Worm (Caenorhabditis elegans): ENCODE results near the gene C28D4.8.
"Not testable (repeated sequence)": the region's sequence is repeated elsewhere in the genome, so short reads cannot be mapped to it uniquely, and the experiment has no call there.

C28D4.8 gene

ce11 chrIV:9767054-9767453, 18.8 kb upstream of the C28D4.8 start, which contains the start of gene msp-79:
msp-79 (minus strand) TSS chrIV:9767154.
- not testable (repeated sequence) for TF ChIP-seq ceh-19 (GFP tag; optimal IDR thresholded peaks at IDR 0.05); elt-2 (tag; optimal IDR thresholded peaks at IDR 0.05); ttx-3 (tag; optimal IDR thresholded peaks at IDR 0.05)

- TF ChIP-seq K02D7.2 (tag; optimal IDR thresholded peaks at IDR 0.05) (no peak), nhr-11 (tag; optimal IDR thresholded peaks at IDR 0.05) (no peak), hlh-30 (tag; optimal IDR thresholded peaks at IDR 0.05; ENCODE audit: insufficient read depth) (no peak), ceh-2 (tag; optimal IDR thresholded peaks at IDR 0.05) (no peak), pat-9 (tag; optimal IDR thresholded peaks at IDR 0.05) (no peak), pha-4 (tag; optimal IDR thresholded peaks at IDR 0.05) (no peak), hlh-6 (tag; optimal IDR thresholded peaks at IDR 0.05) (no peak), hlh-13 (GFP tag; optimal IDR thresholded peaks at IDR 0.05) (no peak), ztf-16 (tag; optimal IDR thresholded peaks at IDR 0.05) (no peak), madf-2 (tag; optimal IDR thresholded peaks at IDR 0.05) (no peak), hlh-8 (tag; optimal IDR thresholded peaks at IDR 0.05) (no peak), dve-1 (tag; optimal IDR thresholded peaks at IDR 0.05) (no peak), syd-9 (tag; optimal IDR thresholded peaks at IDR 0.05) (no peak), fax-1 (tag; optimal IDR thresholded peaks at IDR 0.05) (no peak), ceh-18 (tag; optimal IDR thresholded peaks at IDR 0.05) (no peak), tbx-2 (tag; optimal IDR thresholded peaks at IDR 0.05) (no peak), K09A11.1 (tag; optimal IDR thresholded peaks at IDR 0.05; ENCODE audit: insufficient read depth) (no peak), tbx-7 (tag; optimal IDR thresholded peaks at IDR 0.05) (no peak), sox-4 (tag; optimal IDR thresholded peaks at IDR 0.05) (no peak), ttx-3 (tag; optimal IDR thresholded peaks at IDR 0.05) (no peak)
Observed at ce11 chrIV:9766250-9766649, 18.0 kb upstream of the C28D4.8 start, which contains the start of gene ssp-36. ssp-36 (minus strand) TSS chrIV:9766350.

DNA sequence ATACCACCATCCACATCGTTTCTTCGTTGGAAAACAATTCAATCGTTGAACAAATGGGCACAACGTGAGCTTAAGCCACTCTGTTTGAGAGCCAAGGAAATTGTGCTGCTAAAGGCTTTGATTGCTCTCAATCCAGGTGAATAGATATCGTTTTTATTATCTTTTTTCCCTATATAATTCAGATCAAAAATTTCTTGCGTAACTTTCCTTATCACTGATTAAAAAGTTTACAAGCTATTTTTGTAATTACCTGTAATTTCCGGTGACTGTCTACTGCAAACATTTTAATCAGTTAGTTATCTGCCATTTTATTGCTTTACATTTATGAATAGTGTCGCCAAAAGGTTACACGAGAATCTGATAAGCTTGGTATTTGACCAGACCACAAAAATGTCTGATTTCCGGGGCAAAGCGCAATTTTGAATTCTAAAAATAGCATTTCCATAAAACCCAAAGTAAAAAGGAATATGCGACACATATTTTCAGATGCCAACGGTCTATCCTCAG, 14.5 kb upstream of the C28D4.8 start:
- TF ChIP-seq unc-3 (GFP tag; conservative IDR thresholded peaks at IDR 0.05) = no peak
- TF ChIP-seq unc-3 (tag; optimal IDR thresholded peaks at IDR 0.05) = no peak
- TF ChIP-seq T23F11.4 (GFP tag; optimal IDR thresholded peaks at IDR 0.05) = no peak
- no peak for TF ChIP-seq fkh-10 (GFP tag; optimal IDR thresholded peaks at IDR 0.05)
- TF ChIP-seq ceh-34 (tag; optimal IDR thresholded peaks at IDR 0.05) = no peak
- TF ChIP-seq hlh-15 (tag; optimal IDR thresholded peaks at IDR 0.05) = no peak
- TF ChIP-seq gmeb-2 (tag; optimal IDR thresholded peaks at IDR 0.05) = no peak
- no peak for TF ChIP-seq hlh-8 (tag; optimal IDR thresholded peaks at IDR 0.05)
- TF ChIP-seq pha-2 (tag; optimal IDR thresholded peaks at IDR 0.05) = no peak
- no peak for TF ChIP-seq ceh-22 (tag; optimal IDR thresholded peaks at IDR 0.05)
- TF ChIP-seq elt-2 (tag; optimal IDR thresholded peaks at IDR 0.05) = no peak
- TF ChIP-seq hlh-30 (tag; optimal IDR thresholded peaks at IDR 0.05; ENCODE audit: insufficient read depth) = no peak
- no peak for TF ChIP-seq F13H6.1 (tag; optimal IDR thresholded peaks at IDR 0.05)

DNA sequence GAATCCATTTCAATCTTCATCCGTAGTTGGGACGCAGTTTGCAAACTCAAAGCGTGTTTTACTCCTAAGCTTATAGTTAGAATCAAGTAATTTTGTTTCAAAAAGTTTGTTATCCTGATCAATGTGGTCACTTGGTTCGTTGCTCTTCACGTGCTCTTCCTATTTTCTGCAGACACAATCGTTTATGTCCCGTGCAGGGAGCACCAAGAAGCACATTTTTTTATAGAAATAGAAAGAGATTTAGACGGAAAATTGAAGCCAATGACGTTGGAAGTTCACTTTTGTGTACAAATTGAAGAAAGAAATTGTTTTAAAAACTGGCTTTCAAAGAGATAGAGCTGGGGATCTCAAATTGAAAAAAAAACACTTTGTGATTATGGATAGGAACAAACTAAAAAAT, 13.5 kb upstream of the C28D4.8 start:
- TF ChIP-seq ttx-3 (tag; optimal IDR thresholded peaks at IDR 0.05) (no peak), ceh-2 (tag; optimal IDR thresholded peaks at IDR 0.05) (no peak), C38D4.7 (GFP tag; optimal IDR thresholded peaks at IDR 0.05) (no peak), madf-2 (tag; optimal IDR thresholded peaks at IDR 0.05) (no peak), hlh-13 (GFP tag; optimal IDR thresholded peaks at IDR 0.05) (no peak), zip-5 (tag; optimal IDR thresholded peaks at IDR 0.05) (no peak), ceh-48 (tag; optimal IDR thresholded peaks at IDR 0.05) (no peak), hlh-15 (tag; optimal IDR thresholded peaks at IDR 0.05) (no peak)

DNA sequence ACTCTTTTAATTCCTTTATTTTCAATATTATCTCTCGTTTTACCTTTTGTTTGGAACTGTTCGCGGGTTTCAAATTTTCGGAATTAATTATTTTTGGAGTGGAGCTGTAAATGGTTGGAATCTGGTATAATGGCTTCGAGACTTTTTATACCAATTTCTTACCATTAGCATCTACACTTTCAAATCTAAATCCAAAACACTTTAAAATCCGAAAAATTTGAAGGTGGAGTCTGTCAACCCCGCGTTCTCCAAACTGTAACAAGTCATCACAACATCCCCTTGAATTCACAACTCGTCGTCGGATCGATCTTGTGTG, 9.1 kb upstream of the C28D4.8 start, which contains the start of gene nhr-97:
TSS of gene nhr-97 (plus strand) at position 217 of the 316 bp plus-strand sequence.
- TF ChIP-seq hlh-8 (tag; optimal IDR thresholded peaks at IDR 0.05) = no peak
- TF ChIP-seq hlh-30 (tag; optimal IDR thresholded peaks at IDR 0.05; ENCODE audit: insufficient read depth) = no peak
- no peak for TF ChIP-seq npax-4 (tag; optimal IDR thresholded peaks at IDR 0.05)
- TF ChIP-seq rnt-1 (tag; optimal IDR thresholded peaks at IDR 0.05) = no peak
- no peak for TF ChIP-seq ets-4 (tag; optimal IDR thresholded peaks at IDR 0.05)
